Worm (Caenorhabditis elegans) whole organism, midembryonic: Measurements from ENCODE around the gene sqv-2.

ENCODE experiments used
- T22C8.4 ChIP-seq: fragments of 200-800 bp; sonication (Bioruptor generic); IDR thresholded peaks from 2 replicates; pipeline ENCODE4 v1.3.6; 2022; ENCODE audit warnings: missing genetic modification characterization, missing compliant biosample characterization
- cog-1 ChIP-seq: sonication (generic microtip); optimal IDR thresholded peaks from 2 replicates; lab custom pipeline; 2016; ENCODE audit warnings: missing genetic modification characterization, missing compliant biosample characterization
- flt-1 ChIP-seq: fragments of 200-800 bp; sonication (Bioruptor generic); IDR thresholded peaks from 2 replicates; pipeline ENCODE4 v1.3.6; 2022; ENCODE audit warnings: missing genetic modification characterization, missing compliant biosample characterization
- klf-2 ChIP-seq: fragments of 200-800 bp; sonication (Bioruptor generic); conservative IDR thresholded peaks from 2 replicates; pipeline ENCODE4 v1.3.6; 2022; ENCODE audit warnings: missing genetic modification reagents, missing genetic modification characterization, missing compliant biosample characterization
- med-1 ChIP-seq: sonication (generic microtip); optimal IDR thresholded peaks from 2 replicates; lab custom pipeline; 2017; ENCODE audit warnings: missing genetic modification characterization, mild to moderate bottlenecking, missing compliant biosample characterization, antibody characterized with exemption, missing genetic modification reagents; ENCODE audit not compliant: insufficient read depth
- ref-1 ChIP-seq: fragments of 200-800 bp; sonication (Bioruptor generic); conservative IDR thresholded peaks from 2 replicates; pipeline ENCODE4 v1.3.6; 2022; ENCODE audit warnings: missing genetic modification reagents, missing genetic modification characterization, missing compliant biosample characterization
- tab-1 ChIP-seq: fragments of 200-800 bp; sonication (Bioruptor generic); IDR thresholded peaks from 2 replicates; pipeline ENCODE4 v1.3.6; 2022; ENCODE audit warnings: missing genetic modification characterization, missing compliant biosample characterization
- ztf-23 ChIP-seq: fragments of 200-800 bp; sonication (Bioruptor generic); IDR thresholded peaks from 2 replicates; pipeline ENCODE4 v1.3.6; 2022; ENCODE audit warnings: missing genetic modification reagents, missing genetic modification characterization, missing compliant biosample characterization
- ztf-29 ChIP-seq: fragments of 200-800 bp; sonication (Bioruptor generic); IDR thresholded peaks from 2 replicates; pipeline ENCODE4 v1.3.6; 2022; ENCODE audit warnings: missing genetic modification reagents, missing genetic modification characterization, missing compliant biosample characterization

Gene sqv-2

DNA sequence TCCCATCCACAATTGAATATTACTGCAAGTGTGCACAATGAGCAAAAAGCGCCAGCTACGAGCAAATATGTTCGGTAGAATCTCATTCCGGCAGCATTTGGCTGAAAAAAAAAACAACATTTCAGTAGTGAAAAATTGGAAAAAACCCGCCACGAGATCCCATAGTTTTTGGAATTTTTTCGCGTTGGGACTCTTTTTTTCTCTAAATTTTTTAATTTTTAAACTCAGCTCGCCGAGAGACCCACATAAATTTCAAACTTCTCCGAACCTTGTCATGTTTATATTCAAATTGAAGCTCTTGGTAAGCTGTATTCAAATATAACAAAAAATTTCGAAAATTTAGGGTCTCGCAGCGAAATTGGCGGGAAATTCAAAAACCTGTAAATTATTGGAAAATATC is at the start of gene sqv-2:
sqv-2 (minus strand) TSS at position 101 of the 400 bp plus-strand sequence.
- TF ChIP-seq ztf-23 (GFP tag; lab: Robert Waterston, UW), result no peak
- TF ChIP-seq tab-1, result no peak
- no peak for TF ChIP-seq ref-1 (GFP tag; lab: Robert Waterston, UW)
- no peak for TF ChIP-seq ztf-29
- no peak for TF ChIP-seq cog-1 (tag; lab: Kevin White, UChicago)
- TF ChIP-seq klf-2 (GFP tag; lab: Robert Waterston, UW), result no peak
- TF ChIP-seq T22C8.4 (GFP tag; lab: Robert Waterston, UW), result no peak
- TF ChIP-seq flt-1 (GFP tag; lab: Robert Waterston, UW), result no peak
- TF ChIP-seq med-1, result no peak

DNA sequence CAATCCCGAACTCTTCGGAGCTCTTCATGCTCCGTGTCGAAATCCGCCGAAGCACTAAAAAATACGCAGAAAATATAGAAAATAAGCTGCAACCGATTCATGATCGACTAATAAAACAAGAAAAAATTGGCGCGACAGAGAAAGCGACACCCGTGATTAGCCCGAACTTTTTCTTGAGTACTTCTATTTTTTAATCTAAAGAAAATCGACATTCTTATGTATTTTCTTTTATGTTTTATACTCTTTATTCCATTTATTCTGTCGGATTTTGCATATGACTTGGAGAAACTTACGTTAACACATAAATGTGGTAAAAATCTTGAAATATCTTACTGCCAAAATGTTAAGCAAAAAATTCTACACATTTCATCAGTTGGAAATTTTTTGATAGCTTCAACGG is 49.8 kb upstream of the sqv-2 start, which contains the start of the genes irld-50 and irld-49:
irld-50 (minus strand) TSS at position 101 of the 400 bp plus-strand sequence.
irld-49 (plus strand) TSS at position 211 of the 400 bp plus-strand sequence.
- TF ChIP-seq ref-1 (GFP tag; lab: Robert Waterston, UW), result no peak
- no peak for TF ChIP-seq ztf-23 (GFP tag; lab: Robert Waterston, UW)
- TF ChIP-seq cog-1 (tag; lab: Kevin White, UChicago), result no peak
- no peak for TF ChIP-seq flt-1 (GFP tag; lab: Robert Waterston, UW)
- no peak for TF ChIP-seq klf-2 (GFP tag; lab: Robert Waterston, UW)
- TF ChIP-seq ztf-29, result no peak
- TF ChIP-seq T22C8.4 (GFP tag; lab: Robert Waterston, UW), result no peak
- TF ChIP-seq med-1, result no peak

DNA sequence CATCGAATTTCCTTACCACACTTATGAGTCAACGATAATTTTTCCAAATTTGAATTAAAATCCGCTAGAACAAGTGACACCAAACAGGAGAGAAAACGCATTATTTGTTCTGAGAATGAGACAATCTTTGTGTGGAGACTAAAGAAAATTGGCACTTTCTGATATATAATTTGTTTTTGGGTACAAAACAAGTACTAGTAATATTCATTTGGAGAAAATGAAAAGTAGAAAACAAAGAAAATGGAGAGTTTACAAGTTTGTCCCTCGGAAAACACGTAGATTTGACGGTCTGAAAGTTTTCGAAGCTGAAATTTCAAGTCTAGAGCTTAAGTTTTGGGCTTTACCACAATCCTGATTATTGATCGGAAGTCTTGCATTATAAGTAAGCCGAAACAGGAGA is 46.6 kb upstream of the sqv-2 start, which contains the start of gene irld-66:
irld-66 (minus strand) TSS at position 101 of the 400 bp plus-strand sequence.
- TF ChIP-seq cog-1 (tag; lab: Kevin White, UChicago), result no peak
- TF ChIP-seq med-1, result no peak
- no peak for TF ChIP-seq T22C8.4 (GFP tag; lab: Robert Waterston, UW)
- no peak for TF ChIP-seq klf-2 (GFP tag; lab: Robert Waterston, UW)
- TF ChIP-seq tab-1, result no peak
- no peak for TF ChIP-seq ref-1 (GFP tag; lab: Robert Waterston, UW)
- TF ChIP-seq ztf-29, result no peak
- no peak for TF ChIP-seq flt-1 (GFP tag; lab: Robert Waterston, UW)
- no peak for TF ChIP-seq ztf-23 (GFP tag; lab: Robert Waterston, UW)

DNA sequence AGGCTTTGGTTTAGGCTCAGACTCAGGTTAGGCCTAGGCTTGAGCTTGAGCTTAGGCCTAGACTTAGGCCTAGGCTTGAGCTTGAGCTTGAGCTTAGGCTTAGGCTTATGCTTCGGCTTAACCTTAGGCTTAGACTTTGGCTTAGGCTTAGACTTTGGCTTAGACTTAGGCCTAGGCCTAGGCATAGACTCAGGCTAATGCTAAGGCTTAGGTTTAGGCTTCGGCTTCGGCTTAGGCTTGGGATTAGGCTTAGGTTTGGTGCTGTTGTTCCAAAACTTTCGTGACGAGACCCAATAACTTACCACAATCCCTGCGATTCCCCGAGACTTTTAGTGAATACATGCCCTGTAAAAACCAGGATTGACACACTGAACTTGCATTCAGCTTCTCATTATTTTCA is 45.5 kb upstream of the sqv-2 start:
- no peak for TF ChIP-seq cog-1 (tag; lab: Kevin White, UChicago)
- no peak for TF ChIP-seq klf-2 (GFP tag; lab: Robert Waterston, UW)
- TF ChIP-seq flt-1 (GFP tag; lab: Robert Waterston, UW), result no peak
- no peak for TF ChIP-seq ztf-23 (GFP tag; lab: Robert Waterston, UW)
- TF ChIP-seq T22C8.4 (GFP tag; lab: Robert Waterston, UW), result no peak

DNA sequence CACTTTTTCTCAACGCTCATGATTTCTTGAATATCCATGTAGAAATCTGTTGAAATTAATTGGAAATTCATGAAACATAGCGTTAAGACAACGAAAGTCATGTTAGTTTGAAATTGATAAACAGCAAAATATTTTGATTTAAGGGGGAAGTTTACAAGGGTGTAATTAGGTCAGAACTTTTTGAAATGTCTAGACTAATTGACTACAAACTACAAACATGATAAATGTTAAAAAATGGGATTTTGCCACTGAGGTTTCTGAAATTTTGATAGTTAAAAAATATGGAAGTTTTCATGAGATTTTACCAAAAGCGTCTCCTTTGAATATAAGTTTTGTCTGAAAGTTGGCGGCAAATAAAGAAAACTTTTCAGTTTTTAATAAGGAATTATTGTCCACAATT is 43.7 kb upstream of the sqv-2 start, which contains the start of gene irld-65:
irld-65 (minus strand) TSS at position 101 of the 400 bp plus-strand sequence.
- TF ChIP-seq T22C8.4 (GFP tag; lab: Robert Waterston, UW) (no peak), klf-2 (GFP tag; lab: Robert Waterston, UW) (no peak), tab-1 (no peak), flt-1 (GFP tag; lab: Robert Waterston, UW) (no peak), cog-1 (tag; lab: Kevin White, UChicago) (no peak), ztf-23 (GFP tag; lab: Robert Waterston, UW) (no peak), med-1 (no peak), ztf-29 (no peak), ref-1 (GFP tag; lab: Robert Waterston, UW) (no peak)

DNA sequence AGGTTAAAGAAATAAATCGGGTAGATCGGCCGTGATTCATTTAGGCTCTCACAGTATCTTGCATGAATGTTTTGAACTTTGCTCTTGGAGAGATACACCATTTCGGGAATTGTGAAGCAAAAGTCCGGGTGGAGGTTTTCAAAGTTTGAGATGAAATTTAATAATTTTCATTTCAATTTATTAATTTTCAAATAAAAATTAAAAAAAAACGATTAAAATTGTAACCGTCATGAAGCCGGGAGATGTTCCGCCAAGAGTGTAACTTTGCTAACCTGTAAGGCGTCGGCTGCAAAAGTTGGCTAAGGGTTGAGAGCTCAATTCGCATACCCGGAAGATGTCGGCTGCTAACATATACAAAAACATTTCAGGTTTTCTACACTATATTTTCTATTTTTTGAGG is 40.2 kb upstream of the sqv-2 start, which contains the start of gene irld-67:
irld-67 (minus strand) TSS at position 101 of the 400 bp plus-strand sequence.
- TF ChIP-seq med-1, result no peak
- TF ChIP-seq tab-1, result no peak
- TF ChIP-seq cog-1 (tag; lab: Kevin White, UChicago), result no peak
- no peak for TF ChIP-seq flt-1 (GFP tag; lab: Robert Waterston, UW)
- TF ChIP-seq T22C8.4 (GFP tag; lab: Robert Waterston, UW), result no peak
- no peak for TF ChIP-seq ztf-23 (GFP tag; lab: Robert Waterston, UW)
- no peak for TF ChIP-seq ztf-29
- TF ChIP-seq ref-1 (GFP tag; lab: Robert Waterston, UW), result no peak
- TF ChIP-seq klf-2 (GFP tag; lab: Robert Waterston, UW), result no peak

DNA sequence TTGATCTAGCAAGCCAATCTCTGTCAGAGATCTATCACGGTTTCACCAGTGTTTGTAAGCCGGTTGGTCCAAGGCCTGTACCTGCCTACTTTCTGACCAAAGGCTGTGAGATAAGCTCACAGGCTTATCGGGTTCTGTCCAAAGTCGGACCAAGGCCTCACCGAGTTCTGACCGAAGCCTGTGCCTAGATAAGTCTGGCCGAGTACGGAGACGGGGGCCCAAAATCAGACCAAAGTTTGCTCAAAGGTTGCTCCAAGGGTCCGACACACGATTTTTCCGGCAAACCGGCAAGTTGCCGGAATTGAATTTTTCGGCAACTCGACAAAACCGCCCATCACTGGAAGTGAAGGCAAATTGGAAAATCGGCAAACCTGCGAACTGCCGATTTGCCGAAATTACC is 37.4 kb upstream of the sqv-2 start:
- no peak for TF ChIP-seq ztf-29
- peak; percentile 47; the same call in 1 of the 2 replicates for TF ChIP-seq ztf-23 (GFP tag; lab: Robert Waterston, UW)

DNA sequence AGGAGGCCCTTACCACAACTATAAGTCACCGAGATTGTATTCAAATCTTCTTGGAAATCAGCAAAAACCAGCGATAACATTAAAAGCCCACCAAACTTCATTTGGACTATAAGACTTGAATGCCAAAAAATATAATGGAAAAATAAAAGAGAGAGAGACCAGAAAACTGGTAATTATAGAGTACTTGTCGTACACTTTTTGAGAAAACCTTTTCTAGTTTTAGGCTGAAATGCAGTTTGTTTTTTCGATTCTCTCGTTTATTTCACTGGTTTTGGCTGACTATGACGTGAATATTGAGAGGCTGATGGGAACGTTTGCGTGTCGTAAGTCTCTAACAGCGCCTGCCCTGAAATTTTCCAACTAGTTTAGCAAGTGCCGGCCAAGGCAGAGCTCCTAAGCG is 36.3 kb upstream of the sqv-2 start, which contains the start of the genes irld-64 and irld-63:
irld-64 (minus strand) TSS at position 101 of the 400 bp plus-strand sequence.
irld-63 (plus strand) TSS at position 230 of the 400 bp plus-strand sequence.
- TF ChIP-seq ztf-23 (GFP tag; lab: Robert Waterston, UW) (no peak), ztf-29 (no peak), flt-1 (GFP tag; lab: Robert Waterston, UW) (no peak), T22C8.4 (GFP tag; lab: Robert Waterston, UW) (no peak), med-1 (no peak), tab-1 (no peak), klf-2 (GFP tag; lab: Robert Waterston, UW) (no peak), cog-1 (tag; lab: Kevin White, UChicago) (no peak), ref-1 (GFP tag; lab: Robert Waterston, UW) (no peak)

DNA sequence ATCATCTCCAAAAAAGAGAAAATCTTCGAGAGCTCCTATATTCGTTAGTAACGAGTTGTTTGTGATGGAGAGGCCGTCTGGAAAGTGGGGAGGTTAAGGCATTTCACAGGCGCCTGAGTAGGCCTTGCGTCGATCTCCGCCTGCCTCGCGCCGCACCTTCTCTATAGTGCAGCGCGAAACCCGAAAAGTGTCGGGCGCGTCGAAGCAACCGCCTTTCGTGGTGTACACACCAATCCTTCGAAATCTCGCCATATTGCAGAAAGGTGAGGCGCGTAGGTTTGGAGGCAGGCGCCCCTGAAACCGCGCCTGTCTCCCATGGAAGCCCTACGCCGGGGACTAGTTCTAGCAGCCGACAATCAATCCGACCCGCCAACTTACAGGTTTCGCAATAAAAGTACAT is 35.7 kb upstream of the sqv-2 start:
- TF ChIP-seq tab-1, result no peak

DNA sequence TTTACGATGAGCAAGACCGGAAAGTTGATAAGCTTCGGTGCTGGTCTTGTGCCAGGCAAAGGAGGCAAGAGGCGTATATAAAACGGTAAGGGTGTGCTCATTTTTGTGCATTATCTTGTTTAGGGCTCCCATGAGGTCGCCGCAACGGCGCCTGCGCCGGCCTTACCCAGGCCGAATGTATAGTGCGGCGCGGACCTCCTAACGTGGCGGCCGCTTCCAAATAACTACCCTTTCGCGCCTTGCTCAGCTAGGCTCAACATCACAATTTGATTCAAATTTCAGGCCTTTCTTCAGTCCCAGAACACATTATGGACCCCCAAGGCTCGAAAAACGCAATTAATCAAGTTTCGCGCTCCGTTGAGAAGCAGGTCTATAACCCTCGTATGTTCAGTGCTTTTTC is 33.3 kb upstream of the sqv-2 start, which contains the start of the genes ZK355.3 and ZK355.8:
ZK355.3 (minus strand) TSS at position 101 of the 400 bp plus-strand sequence.
ZK355.8 (plus strand) TSS at position 272 of the 400 bp plus-strand sequence.
- no peak for TF ChIP-seq tab-1
